Worm (Caenorhabditis elegans): ENCODE measurements around the gene H12I13.6.

ce11 chrII:6103986-6104385 is 26.3 kb downstream of the H12I13.6 start:
- TF ChIP-seq lsy-2 (tag; optimal IDR thresholded peaks at IDR 0.05) (no peak), elt-3 (tag; optimal IDR thresholded peaks at IDR 0.05) (no peak)
